Fruit fly (Drosophila melanogaster) whole organism, prepupa: Measurements from ENCODE around the gene Spn.

Source experiments
- Blimp-1 ChIP-seq: fragments of 200-800 bp; sonication (Bioruptor generic); optimal IDR thresholded peaks from 3 replicates; lab custom pipeline; 2017; ENCODE audit warnings: missing biosample characterization, missing genetic modification characterization, mild to moderate bottlenecking, moderate library complexity, missing genetic modification reagents
- CG10631 ChIP-seq: fragments of 200-800 bp; sonication (Bioruptor generic); optimal IDR thresholded peaks from 2 replicates; lab custom pipeline; 2016; ENCODE audit warnings: missing biosample characterization, missing genetic modification characterization
- CG10669 ChIP-seq: fragments of 200-800 bp; sonication (Bioruptor generic); optimal IDR thresholded peaks from 3 replicates; lab custom pipeline; 2018; ENCODE audit warnings: missing biosample characterization, mild to moderate bottlenecking, missing genetic modification characterization, moderate library complexity
- CG11762 ChIP-seq: fragments of 200-800 bp; sonication (Bioruptor generic); optimal IDR thresholded peaks from 3 replicates; lab custom pipeline; 2016; ENCODE audit warnings: missing biosample characterization, missing genetic modification characterization; ENCODE audit not compliant: insufficient read depth
- CG11902 ChIP-seq: fragments of 200-800 bp; sonication (Bioruptor generic); optimal IDR thresholded peaks from 3 replicates; lab custom pipeline; 2016; ENCODE audit warnings: missing biosample characterization, missing genetic modification characterization
- CG15336 ChIP-seq: fragments of 200-800 bp; sonication (Bioruptor generic); IDR thresholded peaks from 2 replicates; pipeline ENCODE4 v1.3.6; 2022; ENCODE audit warnings: missing biosample characterization, missing genetic modification characterization
- CG1621 ChIP-seq: fragments of 200-800 bp; sonication (Bioruptor generic); optimal IDR thresholded peaks from 3 replicates; lab custom pipeline; 2018; ENCODE audit warnings: missing biosample characterization, mild to moderate bottlenecking, missing genetic modification characterization
- CG16779 ChIP-seq: fragments of 200-800 bp; sonication (Bioruptor generic); optimal IDR thresholded peaks from 3 replicates; lab custom pipeline; 2017; ENCODE audit warnings: missing biosample characterization, mild to moderate bottlenecking, missing genetic modification characterization
- CG3032 ChIP-seq: fragments of 200-800 bp; optimal IDR thresholded peaks from 2 replicates; lab custom pipeline; 2019; ENCODE audit warnings: missing biosample characterization, mild to moderate bottlenecking, missing genetic modification characterization, moderate library complexity
- CG34406 ChIP-seq: fragments of 200-800 bp; sonication (Bioruptor generic); optimal IDR thresholded peaks from 3 replicates; lab custom pipeline; 2016; ENCODE audit warnings: missing biosample characterization, missing genetic modification characterization
- CG3919 ChIP-seq: fragments of 200-800 bp; sonication (Bioruptor generic); optimal IDR thresholded peaks from 3 replicates; lab custom pipeline; 2016; ENCODE audit warnings: missing biosample characterization, missing genetic modification characterization
- CG4318 ChIP-seq: fragments of 200-800 bp; sonication (Bioruptor generic); optimal IDR thresholded peaks from 3 replicates; lab custom pipeline; 2017; ENCODE audit warnings: missing biosample characterization, mild to moderate bottlenecking, missing genetic modification characterization
- CG6163 ChIP-seq: fragments of 200-800 bp; sonication (Bioruptor generic); IDR thresholded peaks from 3 replicates; pipeline ENCODE4 v1.3.6; 2022; ENCODE audit warnings: missing biosample characterization, missing genetic modification characterization
- CG6276 ChIP-seq: fragments of 200-800 bp; sonication (Bioruptor generic); optimal IDR thresholded peaks from 2 replicates; lab custom pipeline; 2017; ENCODE audit warnings: missing biosample characterization, mild to moderate bottlenecking, missing genetic modification characterization
- CG6792 ChIP-seq: fragments of 200-800 bp; sonication (Bioruptor generic); optimal IDR thresholded peaks from 3 replicates; lab custom pipeline; 2016; ENCODE audit warnings: missing biosample characterization, missing genetic modification characterization
- CG6808 ChIP-seq: fragments of 200-800 bp; sonication (Bioruptor generic); optimal IDR thresholded peaks from 3 replicates; lab custom pipeline; 2017; ENCODE audit warnings: missing biosample characterization, missing genetic modification characterization, mild to moderate bottlenecking, moderate library complexity, missing genetic modification reagents
- CG6854 ChIP-seq: fragments of 200-800 bp; sonication (Bioruptor generic); optimal IDR thresholded peaks from 2 replicates; lab custom pipeline; 2017; ENCODE audit warnings: missing biosample characterization, mild to moderate bottlenecking, missing genetic modification characterization
- CG8119 ChIP-seq: fragments of 200-800 bp; sonication (Bioruptor generic); IDR thresholded peaks from 3 replicates; pipeline ENCODE4 v1.3.6; 2022; ENCODE audit warnings: missing biosample characterization, missing genetic modification characterization
- CG8319 ChIP-seq: fragments of 200-800 bp; sonication (Bioruptor generic); optimal IDR thresholded peaks from 3 replicates; lab custom pipeline; 2016; ENCODE audit warnings: missing biosample characterization, missing genetic modification characterization
- CG9139 ChIP-seq: fragments of 200-800 bp; sonication (Bioruptor generic); optimal IDR thresholded peaks from 3 replicates; lab custom pipeline; 2017; ENCODE audit warnings: missing biosample characterization, mild to moderate bottlenecking, missing genetic modification characterization
- Eip75B ChIP-seq: fragments of 200-800 bp; sonication (Bioruptor generic); optimal IDR thresholded peaks from 3 replicates; lab custom pipeline; 2016; ENCODE audit warnings: missing biosample characterization, missing genetic modification characterization
- Eip78C ChIP-seq: fragments of 200-800 bp; sonication (Bioruptor generic); peaks from one replicate; lab custom pipeline; 2016; ENCODE audit warnings: missing biosample characterization, missing genetic modification characterization
- Eip93F ChIP-seq: fragments of 200-800 bp; sonication (Bioruptor generic); optimal IDR thresholded peaks from 2 replicates; lab custom pipeline; 2016; ENCODE audit warnings: missing biosample characterization, mild to moderate bottlenecking, missing genetic modification characterization
- Ets21C ChIP-seq: fragments of 200-800 bp; sonication (Bioruptor generic); optimal IDR thresholded peaks from 3 replicates; lab custom pipeline; 2016; ENCODE audit warnings: missing biosample characterization, missing genetic modification characterization
- Ets96B ChIP-seq: fragments of 200-800 bp; optimal IDR thresholded peaks from 2 replicates; lab custom pipeline; 2019; ENCODE audit warnings: missing biosample characterization, mild to moderate bottlenecking, missing genetic modification characterization, moderate library complexity
- Gug ChIP-seq: fragments of 200-800 bp; sonication (Bioruptor generic); IDR thresholded peaks from 2 replicates; pipeline ENCODE4 v1.3.6; 2022; ENCODE audit warnings: missing biosample characterization, missing genetic modification characterization
- Hr38 ChIP-seq: sonication (Bioruptor generic); optimal IDR thresholded peaks from 2 replicates; lab custom pipeline; 2016; ENCODE audit warnings: missing biosample characterization, missing genetic modification characterization
- Hr4 ChIP-seq: fragments of 200-800 bp; sonication (Bioruptor generic); optimal IDR thresholded peaks from 3 replicates; lab custom pipeline; 2016; ENCODE audit warnings: missing biosample characterization, missing genetic modification characterization
- Lpt ChIP-seq: fragments of 200-800 bp; sonication (Bioruptor generic); optimal IDR thresholded peaks from 3 replicates; lab custom pipeline; 2016; ENCODE audit warnings: missing biosample characterization, missing genetic modification characterization
- Met ChIP-seq: fragments of 200-800 bp; sonication (Bioruptor generic); optimal IDR thresholded peaks from 3 replicates; lab custom pipeline; 2016; ENCODE audit warnings: missing biosample characterization, missing genetic modification characterization
- OdsH ChIP-seq: fragments of 200-800 bp; sonication (Bioruptor generic); optimal IDR thresholded peaks from 3 replicates; lab custom pipeline; 2016; ENCODE audit warnings: missing biosample characterization, missing genetic modification characterization
- Sox14 ChIP-seq: fragments of 200-800 bp; sonication (Bioruptor generic); optimal IDR thresholded peaks from 3 replicates; lab custom pipeline; 2016; ENCODE audit warnings: missing biosample characterization, missing genetic modification characterization
- achi ChIP-seq: fragments of 200-800 bp; sonication (Bioruptor generic); optimal IDR thresholded peaks from 3 replicates; lab custom pipeline; 2016; ENCODE audit warnings: missing biosample characterization, missing genetic modification characterization
- acj6 ChIP-seq: fragments of 200-800 bp; sonication (Bioruptor generic); optimal IDR thresholded peaks from 3 replicates; lab custom pipeline; 2016; ENCODE audit warnings: missing biosample characterization, missing genetic modification characterization
- dac ChIP-seq: fragments of 200-800 bp; sonication (Bioruptor generic); optimal IDR thresholded peaks from 2 replicates; lab custom pipeline; 2017; ENCODE audit warnings: missing biosample characterization, mild to moderate bottlenecking, missing genetic modification characterization
- dsx ChIP-seq: fragments of 200-800 bp; optimal IDR thresholded peaks from 3 replicates; lab custom pipeline; 2019; ENCODE audit warnings: missing biosample characterization, mild to moderate bottlenecking, missing genetic modification characterization, moderate library complexity; ENCODE audit not compliant: poor library complexity, severe bottlenecking
- eg ChIP-seq: fragments of 200-800 bp; sonication (Bioruptor generic); IDR thresholded peaks from 3 replicates; pipeline ENCODE4 v1.3.6; 2022; ENCODE audit warnings: missing biosample characterization, missing genetic modification characterization
- esn ChIP-seq: fragments of 200-800 bp; sonication (Bioruptor generic); optimal IDR thresholded peaks from 2 replicates; lab custom pipeline; 2016; ENCODE audit warnings: missing biosample characterization, mild to moderate bottlenecking, missing genetic modification characterization, moderate library complexity
- fd85E ChIP-seq: fragments of 200-800 bp; sonication (Bioruptor generic); optimal IDR thresholded peaks from 3 replicates; lab custom pipeline; 2016; ENCODE audit warnings: missing biosample characterization, missing genetic modification characterization
- lz ChIP-seq: fragments of 200-800 bp; sonication (Bioruptor generic); optimal IDR thresholded peaks from 3 replicates; lab custom pipeline; 2016; ENCODE audit warnings: missing biosample characterization, missing genetic modification characterization
- net ChIP-seq: fragments of 200-800 bp; sonication (Bioruptor generic); optimal IDR thresholded peaks from 3 replicates; lab custom pipeline; 2016; ENCODE audit warnings: missing biosample characterization, missing genetic modification characterization
- pdm3 ChIP-seq: fragments of 200-800 bp; sonication (Bioruptor generic); optimal IDR thresholded peaks from 3 replicates; lab custom pipeline; 2016; ENCODE audit warnings: missing biosample characterization, missing genetic modification characterization
- salr ChIP-seq, 2 experiments: fragments of 200-800 bp; sonication (Bioruptor generic); optimal IDR thresholded peaks; 3 replicates each; lab custom pipeline; 2016 to 2018; ENCODE audit warnings: missing biosample characterization in 2 of 2, missing genetic modification characterization in 2 of 2, mild to moderate bottlenecking in 1 of 2
- spab ChIP-seq: fragments of 200-800 bp; sonication (Bioruptor generic); optimal IDR thresholded peaks from 2 replicates; lab custom pipeline; 2017; ENCODE audit warnings: missing biosample characterization, mild to moderate bottlenecking, missing genetic modification characterization, missing genetic modification reagents
- ss ChIP-seq, 2 experiments: fragments of 200-800 bp; sonication (Bioruptor generic); optimal IDR thresholded peaks; 2 replicates in 1 of 2; 3 replicates in 1 of 2; lab custom pipeline; 2017 to 2018; ENCODE audit warnings: mild to moderate bottlenecking in 2 of 2, missing biosample characterization in 2 of 2, missing genetic modification characterization in 2 of 2, moderate library complexity in 1 of 2
- topi ChIP-seq: fragments of 200-800 bp; sonication (Bioruptor generic); optimal IDR thresholded peaks from 3 replicates; lab custom pipeline; 2016; ENCODE audit warnings: missing biosample characterization, missing genetic modification characterization
- vri ChIP-seq: fragments of 200-800 bp; sonication (Bioruptor generic); optimal IDR thresholded peaks from 3 replicates; lab custom pipeline; 2016; ENCODE audit warnings: missing biosample characterization, mild to moderate bottlenecking, missing genetic modification characterization

The Spn gene

DNA sequence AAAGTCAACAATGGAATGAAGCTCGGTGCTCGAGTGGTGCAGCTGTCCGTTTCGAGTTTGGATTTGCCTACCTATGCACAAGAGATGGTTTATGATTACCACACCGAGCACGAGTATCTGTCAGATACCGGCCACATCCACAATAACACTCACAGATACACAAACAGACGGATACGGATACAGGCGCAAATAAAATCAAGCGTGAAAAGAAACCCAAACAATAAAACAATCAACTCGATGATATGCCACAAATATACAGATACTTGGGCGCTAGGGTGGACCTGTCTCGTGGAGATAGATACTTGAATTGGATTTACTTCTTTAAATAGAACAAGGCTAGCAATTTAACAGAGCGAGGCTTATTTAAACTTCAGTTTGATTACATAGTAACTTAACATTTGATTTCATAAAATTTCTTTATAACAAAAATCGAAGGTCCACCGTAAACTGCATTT lies 16.2 kb upstream of the Spn start (continued):
- TF ChIP-seq Hr38 (GFP tag; lab: Kevin White, UChicago) (no peak), topi (GFP tag; lab: Kevin White, UChicago) (peak; percentile 81), CG6163 (peak; percentile 89), lz (GFP tag; lab: Kevin White, UChicago) (peak; percentile 87), Eip75B (GFP tag; lab: Kevin White, UChicago) (peak; percentile 86), fd85E (GFP tag; lab: Kevin White, UChicago) (peak; percentile 6), spab (GFP tag; lab: Kevin White, UChicago) (peak; percentile 42), Eip78C (GFP tag; lab: Kevin White, UChicago) (peak; percentile 94), CG6792 (GFP tag; lab: Kevin White, UChicago) (peak; percentile 82), CG11902 (GFP tag; lab: Kevin White, UChicago) (peak; percentile 40), achi (GFP tag; lab: Kevin White, UChicago) (peak; percentile 86), CG6276 (GFP tag; lab: Kevin White, UChicago) (peak; percentile 81), vri (GFP tag; lab: Kevin White, UChicago) (peak; percentile 75), Ets21C (GFP tag; lab: Kevin White, UChicago) (peak; percentile 79), Eip93F (GFP tag; lab: Kevin White, UChicago) (peak; percentile 72), ss (GFP tag; optimal IDR thresholded peaks at IDR 0.05; lab: Kevin White, UChicago) (peak in 1 of 2 experiments; percentile 50), CG11762 (peak; percentile 83)

- TF ChIP-seq CG6276 (GFP tag; lab: Kevin White, UChicago) (no peak), OdsH (GFP tag; lab: Kevin White, UChicago) (no peak), Eip75B (GFP tag; lab: Kevin White, UChicago) (no peak), Met (no peak), Blimp-1 (GFP tag; lab: Kevin White, UChicago) (no peak), pdm3 (GFP tag; lab: Kevin White, UChicago) (no peak), vri (GFP tag; lab: Kevin White, UChicago) (no peak), topi (GFP tag; lab: Kevin White, UChicago) (no peak), eg (GFP tag; lab: Robert Waterston, UW) (0 out of 3 replicates have a peak, but pooled peaks have one; percentile 5), dsx (peak; percentile 48), CG8119 (GFP tag; lab: Robert Waterston, UW) (no peak), CG16779 (tag; lab: Kevin White, UChicago) (no peak), dac (no peak), CG6792 (GFP tag; lab: Kevin White, UChicago) (no peak), ss (GFP tag; optimal IDR thresholded peaks at IDR 0.05; lab: Kevin White, UChicago) (peak in 1 of 2 experiments; percentile 57), CG6854 (GFP tag; lab: Kevin White, UChicago) (no peak), Hr4 (GFP tag; lab: Kevin White, UChicago) (no peak), CG6808 (GFP tag; lab: Kevin White, UChicago) (peak; percentile 19), esn (GFP tag; lab: Kevin White, UChicago) (no peak), Lpt (peak; percentile 32), CG8319 (GFP tag; lab: Kevin White, UChicago) (no peak), Eip93F (GFP tag; lab: Kevin White, UChicago) (no peak), CG4318 (no peak), achi (GFP tag; lab: Kevin White, UChicago) (no peak), Eip78C (GFP tag; lab: Kevin White, UChicago) (peak; percentile 47), CG3032 (tag; lab: Kevin White, UChicago) (no peak), salr (GFP tag; optimal IDR thresholded peaks at IDR 0.05; lab: Kevin White, UChicago) (no peak), acj6 (GFP tag; lab: Kevin White, UChicago) (no peak), CG10631 (no peak), CG3919 (GFP tag; lab: Kevin White, UChicago) (no peak), CG6163 (0 out of 3 replicates have a peak, but pooled peaks have one; percentile 10), CG34406 (no peak), CG15336 (0 out of 2 replicates have a peak, but pooled peaks have one; percentile 14), CG9139 (GFP tag; lab: Kevin White, UChicago) (peak; percentile 9), Ets96B (tag; lab: Kevin White, UChicago) (no peak), CG10669 (GFP tag; lab: Kevin White, UChicago) (no peak), Gug (GFP tag; lab: Robert Waterston, UW) (no peak), CG1621 (tag; lab: Kevin White, UChicago) (no peak), spab (GFP tag; lab: Kevin White, UChicago) (no peak), Sox14 (peak; percentile 72), lz (GFP tag; lab: Kevin White, UChicago) (no peak), net (GFP tag; lab: Kevin White, UChicago) (no peak)
Measured at dm6 chr3L:2568274-2568673, 14.2 kb upstream of the Spn start.
